Fruit fly (Drosophila melanogaster) whole organism, embryonic: ENCODE measurements around the gene sunn.

Experiments
- ATbp ChIP-seq: fragments of 200-800 bp; sonication (Bioruptor generic); optimal IDR thresholded peaks from 2 replicates; lab custom pipeline; 2017; ENCODE audit warnings: missing biosample characterization, mild to moderate bottlenecking, missing genetic modification characterization, missing genetic modification reagents
- Abd-B ChIP-seq: fragments of 200-800 bp; sonication (Bioruptor generic); optimal IDR thresholded peaks from 2 replicates; lab custom pipeline; 2018; ENCODE audit warnings: missing biosample characterization, mild to moderate bottlenecking, missing genetic modification characterization, moderate library complexity
- BtbVII ChIP-seq: fragments of 200-800 bp; sonication (Bioruptor generic); optimal IDR thresholded peaks from 3 replicates; lab custom pipeline; 2017; ENCODE audit warnings: missing biosample characterization, mild to moderate bottlenecking, missing genetic modification characterization
- Bteb2 ChIP-seq: fragments of 200-800 bp; sonication (Bioruptor generic); optimal IDR thresholded peaks from 2 replicates; lab custom pipeline; 2016; ENCODE audit warnings: missing biosample characterization, missing genetic modification characterization
- CG10147 ChIP-seq: fragments of 200-800 bp; sonication (Bioruptor generic); optimal IDR thresholded peaks from 2 replicates; lab custom pipeline; 2019; ENCODE audit warnings: missing biosample characterization, mild to moderate bottlenecking, missing genetic modification characterization, moderate library complexity
- CG10431 ChIP-seq: fragments of 200-800 bp; sonication (Bioruptor generic); optimal IDR thresholded peaks from 3 replicates; lab custom pipeline; 2018; ENCODE audit warnings: missing biosample characterization, mild to moderate bottlenecking, missing genetic modification characterization
- CG1647 ChIP-seq: fragments of 200-800 bp; sonication (Bioruptor generic); optimal IDR thresholded peaks from 3 replicates; lab custom pipeline; 2016; ENCODE audit warnings: missing biosample characterization, missing genetic modification characterization
- CG17385 ChIP-seq: fragments of 200-800 bp; sonication (Bioruptor generic); optimal IDR thresholded peaks from 3 replicates; lab custom pipeline; 2018; ENCODE audit warnings: missing biosample characterization, mild to moderate bottlenecking, missing genetic modification characterization
- CG2202 ChIP-seq: fragments of 200-800 bp; sonication (Bioruptor generic); optimal IDR thresholded peaks from 2 replicates; lab custom pipeline; 2018; ENCODE audit warnings: missing biosample characterization, mild to moderate bottlenecking, missing genetic modification characterization
- CG31224 ChIP-seq: fragments of 200-800 bp; sonication (Bioruptor generic); IDR thresholded peaks from 2 replicates; pipeline ENCODE4 v1.3.6; 2022; ENCODE audit warnings: missing biosample characterization, missing genetic modification characterization
- CG3163 ChIP-seq: fragments of 200-800 bp; sonication (Bioruptor generic); optimal IDR thresholded peaks from 3 replicates; lab custom pipeline; 2016; ENCODE audit warnings: missing biosample characterization, missing genetic modification characterization
- CG3281 ChIP-seq: fragments of 200-800 bp; sonication (Bioruptor generic); optimal IDR thresholded peaks from 3 replicates; lab custom pipeline; 2017; ENCODE audit warnings: missing biosample characterization, mild to moderate bottlenecking, missing genetic modification characterization
- CG33213 ChIP-seq: fragments of 200-800 bp; sonication (Bioruptor generic); optimal IDR thresholded peaks from 3 replicates; lab custom pipeline; 2016; ENCODE audit warnings: missing biosample characterization, missing genetic modification characterization
- CG34422 ChIP-seq: fragments of 200-800 bp; sonication (Bioruptor generic); IDR thresholded peaks from 3 replicates; pipeline ENCODE4 v1.3.6; 2022; ENCODE audit warnings: missing biosample characterization, missing genetic modification characterization
- CG3995 ChIP-seq: fragments of 200-800 bp; sonication (Bioruptor generic); optimal IDR thresholded peaks from 3 replicates; lab custom pipeline; 2016; ENCODE audit warnings: missing biosample characterization, missing genetic modification characterization
- CG4282 ChIP-seq: fragments of 200-800 bp; sonication (Bioruptor generic); optimal IDR thresholded peaks from 2 replicates; lab custom pipeline; 2016; ENCODE audit warnings: missing biosample characterization, missing genetic modification characterization
- CG7745 ChIP-seq: fragments of 200-800 bp; sonication (Bioruptor generic); optimal IDR thresholded peaks from 2 replicates; lab custom pipeline; 2018; ENCODE audit warnings: missing biosample characterization, mild to moderate bottlenecking, missing genetic modification characterization, moderate library complexity
- CG8089 ChIP-seq: fragments of 200-800 bp; sonication (Bioruptor generic); optimal IDR thresholded peaks from 3 replicates; lab custom pipeline; 2016; ENCODE audit warnings: missing biosample characterization, missing genetic modification characterization
- CG8765 ChIP-seq: fragments of 200-800 bp; sonication (Bioruptor generic); IDR thresholded peaks from 2 replicates; pipeline ENCODE4 v1.3.6; 2022; ENCODE audit warnings: missing biosample characterization, missing genetic modification characterization
- CG9437 ChIP-seq: fragments of 200-800 bp; sonication (Bioruptor generic); optimal IDR thresholded peaks from 2 replicates; lab custom pipeline; 2018; ENCODE audit warnings: missing biosample characterization, mild to moderate bottlenecking, missing genetic modification characterization
- Camta ChIP-seq: fragments of 200-800 bp; sonication (Bioruptor generic); optimal IDR thresholded peaks from 2 replicates; lab custom pipeline; 2016; ENCODE audit warnings: missing biosample characterization, missing genetic modification characterization
- Doc3 ChIP-seq: fragments of 200-800 bp; sonication (Bioruptor generic); IDR thresholded peaks from 3 replicates; pipeline ENCODE4 v1.3.6; 2022; ENCODE audit warnings: missing biosample characterization, missing genetic modification characterization; ENCODE audit not compliant: partially characterized antibody
- E2f2 ChIP-seq: fragments of 200-800 bp; sonication (Bioruptor generic); IDR thresholded peaks from 2 replicates; pipeline ENCODE4 v1.3.6; 2022; ENCODE audit warnings: missing biosample characterization, missing genetic modification characterization
- H2.0 ChIP-seq: fragments of 200-800 bp; sonication (Bioruptor generic); IDR thresholded peaks from 2 replicates; pipeline ENCODE4 v1.3.6; 2022; ENCODE audit warnings: missing biosample characterization, missing genetic modification characterization
- Hand ChIP-seq: fragments of 200-800 bp; sonication (Bioruptor generic); optimal IDR thresholded peaks from 2 replicates; lab custom pipeline; 2017; ENCODE audit warnings: mild to moderate bottlenecking, missing biosample characterization, missing genetic modification reagents, missing genetic modification characterization
- Hmx ChIP-seq: fragments of 200-800 bp; sonication (Bioruptor generic); optimal IDR thresholded peaks from 2 replicates; lab custom pipeline; 2016; ENCODE audit warnings: missing biosample characterization, missing genetic modification characterization
- Hsf ChIP-seq: fragments of 200-800 bp; sonication (Bioruptor generic); optimal IDR thresholded peaks from 3 replicates; lab custom pipeline; 2016; ENCODE audit warnings: missing biosample characterization, missing genetic modification characterization
- Kr ChIP-seq: fragments of 200-800 bp; sonication (Bioruptor generic); optimal IDR thresholded peaks from 2 replicates; lab custom pipeline; 2017; ENCODE audit warnings: missing biosample characterization, mild to moderate bottlenecking, missing genetic modification characterization
- Myb ChIP-seq: fragments of 200-800 bp; sonication (Bioruptor generic); optimal IDR thresholded peaks from 2 replicates; lab custom pipeline; 2016; ENCODE audit warnings: missing biosample characterization, missing genetic modification characterization
- Nf-YC ChIP-seq: fragments of 200-800 bp; optimal IDR thresholded peaks from 3 replicates; lab custom pipeline; 2019; ENCODE audit warnings: missing biosample characterization, mild to moderate bottlenecking, missing genetic modification characterization, moderate library complexity
- Rfx ChIP-seq: fragments of 200-800 bp; sonication (Bioruptor generic); IDR thresholded peaks from 2 replicates; pipeline ENCODE4 v1.3.6; 2022; ENCODE audit warnings: missing biosample characterization, missing genetic modification characterization
- Sin3A ChIP-seq: fragments of >200 bp; optimal IDR thresholded peaks from 2 replicates; lab custom pipeline; 2018
- Tbp ChIP-seq: fragments of >200 bp; optimal IDR thresholded peaks from 2 replicates; lab custom pipeline; 2018; ENCODE audit warnings: missing biosample characterization, missing genetic modification characterization
- Xrp1 ChIP-seq: fragments of 200-800 bp; sonication (Bioruptor generic); IDR thresholded peaks from 2 replicates; pipeline ENCODE4 v1.3.6; 2022; ENCODE audit warnings: missing biosample characterization, missing genetic modification characterization
- abd-A ChIP-seq: fragments of 200-800 bp; sonication (Bioruptor generic); optimal IDR thresholded peaks from 3 replicates; lab custom pipeline; 2019; ENCODE audit warnings: missing biosample characterization, mild to moderate bottlenecking, missing genetic modification characterization, moderate library complexity
- ash1 ChIP-seq: fragments of 200-800 bp; sonication (Bioruptor generic); optimal IDR thresholded peaks from 2 replicates; lab custom pipeline; 2018; ENCODE audit warnings: missing biosample characterization, mild to moderate bottlenecking, missing genetic modification characterization
- cad ChIP-seq: fragments of >200 bp; optimal IDR thresholded peaks from 2 replicates; lab custom pipeline; 2017; ENCODE audit warnings: missing biosample characterization, missing genetic modification characterization
- caup ChIP-seq: fragments of 200-800 bp; sonication (Bioruptor generic); optimal IDR thresholded peaks from 3 replicates; lab custom pipeline; 2017; ENCODE audit warnings: missing biosample characterization, mild to moderate bottlenecking, missing genetic modification characterization, moderate library complexity; ENCODE audit not compliant: severe bottlenecking
- crc ChIP-seq: fragments of 200-800 bp; sonication (Bioruptor generic); optimal IDR thresholded peaks from 2 replicates; lab custom pipeline; 2016; ENCODE audit warnings: missing biosample characterization, missing genetic modification characterization
- dan ChIP-seq: fragments of 200-800 bp; sonication (Bioruptor generic); IDR thresholded peaks from 2 replicates; pipeline ENCODE4 v1.3.6; 2022; ENCODE audit warnings: missing biosample characterization, missing genetic modification characterization
- dm ChIP-seq: fragments of 200-800 bp; sonication (Bioruptor generic); optimal IDR thresholded peaks from 3 replicates; lab custom pipeline; 2016; ENCODE audit warnings: missing biosample characterization, missing genetic modification characterization
- gem ChIP-seq: fragments of 200-800 bp; sonication (Bioruptor generic); optimal IDR thresholded peaks from 2 replicates; lab custom pipeline; 2019; ENCODE audit warnings: missing biosample characterization, mild to moderate bottlenecking, missing genetic modification characterization, moderate library complexity
- otp ChIP-seq: fragments of 200-800 bp; sonication (Bioruptor generic); IDR thresholded peaks from 3 replicates; pipeline ENCODE4, ENCODE4 v1.3.6; 2022; ENCODE audit warnings: missing biosample characterization, missing genetic modification characterization
- pros ChIP-seq: fragments of 200-800 bp; sonication (Bioruptor generic); optimal IDR thresholded peaks from 3 replicates; lab custom pipeline; 2019; ENCODE audit warnings: missing biosample characterization, mild to moderate bottlenecking, missing genetic modification characterization, moderate library complexity
- pum ChIP-seq: fragments of 200-800 bp; sonication (Bioruptor generic); optimal IDR thresholded peaks from 2 replicates; lab custom pipeline; 2016; ENCODE audit warnings: missing biosample characterization, missing genetic modification characterization
- pzg ChIP-seq: fragments of 200-800 bp; sonication (Bioruptor generic); optimal IDR thresholded peaks from 3 replicates; lab custom pipeline; 2018; ENCODE audit warnings: missing biosample characterization, mild to moderate bottlenecking, missing genetic modification characterization, moderate library complexity
- row ChIP-seq: fragments of 200-800 bp; sonication (Bioruptor generic); IDR thresholded peaks from 3 replicates; pipeline ENCODE4 v1.3.6; 2022; ENCODE audit warnings: missing biosample characterization, missing genetic modification characterization
- sna ChIP-seq: fragments of 200-800 bp; sonication (Bioruptor generic); IDR thresholded peaks from 2 replicates; pipeline ENCODE4 v1.3.6; 2022; ENCODE audit warnings: missing biosample characterization, missing genetic modification characterization; ENCODE audit not compliant: partially characterized antibody
- trh ChIP-seq: fragments of 200-800 bp; sonication (Bioruptor generic); optimal IDR thresholded peaks from 2 replicates; lab custom pipeline; 2016; ENCODE audit warnings: missing biosample characterization, missing genetic modification characterization
- twi ChIP-seq: fragments of 200-800 bp; optimal IDR thresholded peaks from 2 replicates; lab custom pipeline; 2019; ENCODE audit warnings: missing biosample characterization, mild to moderate bottlenecking, missing genetic modification characterization, moderate library complexity
- vfl ChIP-seq: fragments of 200-800 bp; sonication (Bioruptor generic); optimal IDR thresholded peaks from 2 replicates; lab custom pipeline; 2016; ENCODE audit warnings: missing biosample characterization, missing genetic modification characterization
- vnd ChIP-seq: fragments of 200-800 bp; sonication (Bioruptor generic); IDR thresholded peaks from 3 replicates; pipeline ENCODE4 v1.3.6; 2022; ENCODE audit warnings: missing biosample characterization, missing genetic modification characterization; ENCODE audit not compliant: partially characterized antibody
- zf30C ChIP-seq: fragments of 200-800 bp; sonication (Bioruptor generic); optimal IDR thresholded peaks from 3 replicates; lab custom pipeline; 2018; ENCODE audit warnings: missing biosample characterization, mild to moderate bottlenecking, missing genetic modification characterization

sunn gene

dm6 chr3L:11721498-11721946 lies 6.6 kb upstream of the sunn start (continued):
- TF ChIP-seq abd-A (tag; lab: Kevin White, UChicago): no peak
- TF ChIP-seq CG8765 (GFP tag; lab: Robert Waterston, UW): no peak
- peak; percentile 54; the same call in 1 of the 2 replicates for TF ChIP-seq Xrp1 (GFP tag; lab: Robert Waterston, UW)
- TF ChIP-seq Kr (GFP tag; lab: Kevin White, UChicago): no peak
- TF ChIP-seq dan (GFP tag; lab: Robert Waterston, UW): no peak
- no peak for TF ChIP-seq H2.0
- TF ChIP-seq CG7745 (tag; lab: Kevin White, UChicago): no peak
- no peak for TF ChIP-seq caup (GFP tag; lab: Kevin White, UChicago)
- no peak for TF ChIP-seq otp (GFP tag; lab: Robert Waterston, UW)
- TF ChIP-seq Abd-B (GFP tag; lab: Kevin White, UChicago): no peak
- TF ChIP-seq BtbVII (GFP tag; lab: Kevin White, UChicago): no peak
- TF ChIP-seq Hand (GFP tag; lab: Kevin White, UChicago): no peak
- TF ChIP-seq CG10431 (GFP tag; lab: Kevin White, UChicago): no peak
- TF ChIP-seq CG9437 (GFP tag; lab: Kevin White, UChicago): no peak
- TF ChIP-seq sna: no peak
- TF ChIP-seq vfl (GFP tag; lab: Kevin White, UChicago): no peak
- no peak for TF ChIP-seq Bteb2
- TF ChIP-seq Nf-YC (tag; lab: Kevin White, UChicago): no peak
- TF ChIP-seq row (GFP tag; lab: Robert Waterston, UW): peak; percentile 82
- TF ChIP-seq CG33213: no peak
- TF ChIP-seq cad (GFP tag; lab: Kevin White, UChicago): no peak
- no peak for TF ChIP-seq CG2202 (tag; lab: Kevin White, UChicago)
- TF ChIP-seq Hmx (GFP tag; lab: Kevin White, UChicago): no peak
- peak; percentile 11 for TF ChIP-seq CG17385 (GFP tag; lab: Kevin White, UChicago)
- no peak for TF ChIP-seq ATbp (GFP tag; lab: Kevin White, UChicago)
- no peak for TF ChIP-seq pum (GFP tag; lab: Kevin White, UChicago)
- TF ChIP-seq CG3995 (GFP tag; lab: Kevin White, UChicago): no peak
- no peak for TF ChIP-seq ash1 (GFP tag; lab: Kevin White, UChicago)
- no peak for TF ChIP-seq CG10147 (GFP tag; lab: Kevin White, UChicago)
- peak; percentile 56 for TF ChIP-seq Rfx (GFP tag; lab: Robert Waterston, UW)
- no peak for TF ChIP-seq twi (tag; lab: Kevin White, UChicago)
- TF ChIP-seq pzg (GFP tag; lab: Kevin White, UChicago): no peak
- no peak for TF ChIP-seq CG31224
- TF ChIP-seq gem: peak; percentile 50
- TF ChIP-seq E2f2 (GFP tag; lab: Robert Waterston, UW): no peak
- no peak for TF ChIP-seq CG8089 (GFP tag; lab: Kevin White, UChicago)
- peak; percentile 20 for TF ChIP-seq CG3281 (GFP tag; lab: Kevin White, UChicago)
- no peak for TF ChIP-seq CG34422 (GFP tag; lab: Robert Waterston, UW)
- TF ChIP-seq Sin3A (lab: Kevin White, UChicago): no peak
- no peak for TF ChIP-seq trh (GFP tag; lab: Kevin White, UChicago)
- TF ChIP-seq Doc3 (GFP tag; lab: Robert Waterston, UW): no peak
- no peak for TF ChIP-seq CG1647 (GFP tag; lab: Kevin White, UChicago)
- TF ChIP-seq zf30C (GFP tag; lab: Kevin White, UChicago): no peak
- no peak for TF ChIP-seq Myb (GFP tag; lab: Kevin White, UChicago)
- TF ChIP-seq CG4282 (GFP tag; lab: Kevin White, UChicago): no peak
- TF ChIP-seq Camta (GFP tag; lab: Kevin White, UChicago): no peak
- no peak for TF ChIP-seq pros (GFP tag; lab: Kevin White, UChicago)
- TF ChIP-seq CG3163 (GFP tag; lab: Kevin White, UChicago): no peak
- no peak for TF ChIP-seq Hsf (GFP tag; lab: Kevin White, UChicago)
- no peak for TF ChIP-seq dm (GFP tag; lab: Kevin White, UChicago)
- no peak for TF ChIP-seq vnd (GFP tag; lab: Robert Waterston, UW)
- no peak for TF ChIP-seq crc
- no peak for TF ChIP-seq Tbp (GFP tag; lab: Kevin White, UChicago)
